Worm (Caenorhabditis elegans) whole organism, mixed stage, embryonic: ENCODE data around the gene Y61A9LA.4.

ENCODE experiments used
- M03D4.4 ChIP-seq: sonication (generic microtip); optimal IDR thresholded peaks from 2 replicates; lab custom pipeline; 2017; ENCODE audit warnings: mild to moderate bottlenecking, missing genetic modification characterization, missing compliant biosample characterization
- elt-1 ChIP-seq: sonication (generic microtip); optimal IDR thresholded peaks from 2 replicates; lab custom pipeline; 2017; ENCODE audit warnings: missing genetic modification characterization, mild to moderate bottlenecking, missing compliant biosample characterization, antibody characterized with exemption, moderate library complexity, borderline replicate concordance; ENCODE audit not compliant: insufficient read depth
- elt-3 ChIP-seq: fragments of 150-350 bp; optimal IDR thresholded peaks from 2 replicates; lab custom pipeline; 2014; ENCODE audit warnings: missing biosample characterization, missing genetic modification characterization
- lin-32 ChIP-seq: fragments of 200-800 bp; sonication (Bioruptor generic); optimal IDR thresholded peaks from 2 replicates; lab custom pipeline; 2018; ENCODE audit warnings: mild to moderate bottlenecking, missing genetic modification characterization, missing compliant biosample characterization
- mab-5 ChIP-seq: fragments of 150-350 bp; optimal IDR thresholded peaks from 2 replicates; lab custom pipeline; 2014; ENCODE audit warnings: missing biosample characterization, missing genetic modification characterization
- nhr-12 ChIP-seq: fragments of 150-350 bp; optimal IDR thresholded peaks from 2 replicates; lab custom pipeline; 2014; ENCODE audit warnings: missing biosample characterization, missing genetic modification characterization
- pha-4 ChIP-seq: fragments of 150-350 bp; optimal IDR thresholded peaks from 2 replicates; lab custom pipeline; 2018; ENCODE audit warnings: missing biosample characterization, missing genetic modification reagents, missing genetic modification characterization
- sem-2 ChIP-seq: fragments of 200-800 bp; sonication (Bioruptor generic); optimal IDR thresholded peaks from 2 replicates; lab custom pipeline; 2018; ENCODE audit warnings: mild to moderate bottlenecking, missing genetic modification characterization, missing compliant biosample characterization
- snpc-4 ChIP-seq: fragments of 150-350 bp; optimal IDR thresholded peaks from 2 replicates; lab custom pipeline; 2014; ENCODE audit warnings: missing biosample characterization, missing genetic modification characterization
- ztf-11 ChIP-seq: fragments of 150-350 bp; optimal IDR thresholded peaks from 2 replicates; lab custom pipeline; 2014; ENCODE audit warnings: missing biosample characterization, missing genetic modification characterization

DNA sequence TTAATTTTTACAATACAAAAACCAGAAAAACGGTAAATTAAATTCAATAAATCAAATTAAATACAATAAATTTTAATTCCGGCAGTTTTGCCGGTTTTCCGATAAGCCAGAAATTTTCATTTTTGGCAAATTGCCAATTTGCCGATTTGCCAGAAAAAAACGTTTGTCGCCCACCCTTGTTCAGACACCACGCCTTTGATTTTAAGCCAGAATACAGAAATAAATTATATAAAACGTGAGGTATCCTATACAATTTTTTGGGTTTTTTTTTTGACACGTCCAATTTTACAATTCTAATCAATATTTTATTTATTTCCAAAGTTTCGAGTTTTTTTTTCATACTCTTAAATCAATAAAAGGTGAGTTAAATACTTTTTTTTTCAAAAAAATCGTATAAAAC, 47.8 kb upstream of the Y61A9LA.4 start, which contains the start of gene T28F12.1:
- TF ChIP-seq sem-2 (GFP tag; lab: Kevin White, UChicago) (no peak), elt-3 (tag; lab: Kevin White, UChicago) (no peak), ztf-11 (no peak), pha-4 (tag; lab: Kevin White, UChicago) (no peak), M03D4.4 (tag; lab: Kevin White, UChicago) (no peak), elt-1 (tag; lab: Kevin White, UChicago) (no peak), nhr-12 (tag; lab: Kevin White, UChicago) (no peak), snpc-4 (tag; lab: Kevin White, UChicago) (no peak), lin-32 (GFP tag; lab: Kevin White, UChicago) (no peak), mab-5 (tag; lab: Kevin White, UChicago) (no peak)
